Worm (Caenorhabditis elegans): ENCODE results near the gene Y66H1A.5.

ce11 chrIV:425052-425451, 3.9 kb downstream of the Y66H1A.5 start, which contains the start of gene daf-18:
- TF ChIP-seq ama-1 (optimal IDR thresholded peaks at IDR 0.05) (no peak), ets-7 (tag; optimal IDR thresholded peaks at IDR 0.05) (no peak), ceh-36 (tag; optimal IDR thresholded peaks at IDR 0.05) (peak; percentile 74), pes-1 (GFP tag; IDR thresholded peaks at IDR 0.05) (no peak), hmg-4 (GFP tag; optimal IDR thresholded peaks at IDR 0.05) (no peak)
